Worm (Caenorhabditis elegans) whole organism, mixed stage, embryonic: Measurements from ENCODE around the gene R01H10.4.
A peak's percentile ranks its signal among the peaks of the same experiment; 100 is the strongest.

ENCODE experiments used
- M03D4.4 ChIP-seq: sonication (generic microtip); optimal IDR thresholded peaks from 2 replicates; lab custom pipeline; 2017; ENCODE audit warnings: mild to moderate bottlenecking, missing genetic modification characterization, missing compliant biosample characterization
- bed-3 ChIP-seq: fragments of 200-800 bp; sonication (Bioruptor generic); optimal IDR thresholded peaks from 3 replicates; lab custom pipeline; 2018; ENCODE audit warnings: mild to moderate bottlenecking, missing genetic modification characterization, moderate library complexity, missing compliant biosample characterization
- blmp-1 ChIP-seq: fragments of 150-350 bp; optimal IDR thresholded peaks from 2 replicates; lab custom pipeline; 2014; ENCODE audit warnings: missing biosample characterization, missing genetic modification characterization
- ceh-43 ChIP-seq: fragments of 200-800 bp; sonication (Bioruptor generic); optimal IDR thresholded peaks from 2 replicates; lab custom pipeline; 2018; ENCODE audit warnings: mild to moderate bottlenecking, missing genetic modification characterization, moderate library complexity, missing compliant biosample characterization
- ceh-83 ChIP-seq: fragments of 200-800 bp; sonication (Bioruptor generic); optimal IDR thresholded peaks from 2 replicates; lab custom pipeline; 2018; ENCODE audit warnings: mild to moderate bottlenecking, missing genetic modification characterization, missing compliant biosample characterization
- ces-1 ChIP-seq: fragments of 150-350 bp; optimal IDR thresholded peaks from 2 replicates; lab custom pipeline; 2014; ENCODE audit warnings: missing biosample characterization, missing genetic modification reagents, missing genetic modification characterization
- cnd-1 ChIP-seq: fragments of 200-800 bp; sonication (Bioruptor generic); optimal IDR thresholded peaks from 2 replicates; lab custom pipeline; 2018; ENCODE audit warnings: mild to moderate bottlenecking, missing genetic modification characterization, missing compliant biosample characterization
- drap-1 ChIP-seq: fragments of 200-800 bp; sonication (Bioruptor generic); optimal IDR thresholded peaks from 3 replicates; lab custom pipeline; 2018; ENCODE audit warnings: mild to moderate bottlenecking, missing genetic modification characterization, missing compliant biosample characterization
- elt-1 ChIP-seq: sonication (generic microtip); optimal IDR thresholded peaks from 2 replicates; lab custom pipeline; 2017; ENCODE audit warnings: missing genetic modification characterization, mild to moderate bottlenecking, missing compliant biosample characterization, antibody characterized with exemption, moderate library complexity, borderline replicate concordance; ENCODE audit not compliant: insufficient read depth
- elt-3 ChIP-seq: fragments of 150-350 bp; optimal IDR thresholded peaks from 2 replicates; lab custom pipeline; 2014; ENCODE audit warnings: missing biosample characterization, missing genetic modification characterization
- flh-1 ChIP-seq: fragments of 200-800 bp; sonication (Bioruptor generic); optimal IDR thresholded peaks from 2 replicates; lab custom pipeline; 2018; ENCODE audit warnings: mild to moderate bottlenecking, missing genetic modification characterization, moderate library complexity, missing compliant biosample characterization
- ham-2 ChIP-seq: fragments of 200-800 bp; sonication (Bioruptor generic); optimal IDR thresholded peaks from 2 replicates; lab custom pipeline; 2018; ENCODE audit warnings: mild to moderate bottlenecking, missing genetic modification characterization, missing compliant biosample characterization
- hlh-1 ChIP-seq: fragments of 150-350 bp; optimal IDR thresholded peaks from 2 replicates; lab custom pipeline; 2014; ENCODE audit warnings: missing biosample characterization, missing genetic modification reagents, missing genetic modification characterization
- lin-13 ChIP-seq: fragments of 150-350 bp; optimal IDR thresholded peaks from 2 replicates; lab custom pipeline; 2014; ENCODE audit warnings: missing biosample characterization, missing genetic modification characterization
- lsy-2 ChIP-seq: fragments of 150-350 bp; optimal IDR thresholded peaks from 2 replicates; lab custom pipeline; 2014; ENCODE audit warnings: missing biosample characterization, missing genetic modification characterization
- mab-5 ChIP-seq: fragments of 150-350 bp; optimal IDR thresholded peaks from 2 replicates; lab custom pipeline; 2014; ENCODE audit warnings: missing biosample characterization, missing genetic modification characterization
- mep-1 ChIP-seq: fragments of 150-350 bp; optimal IDR thresholded peaks from 2 replicates; lab custom pipeline; 2017; ENCODE audit warnings: missing biosample characterization, missing genetic modification reagents, missing genetic modification characterization, inconsistent platforms
- mls-2 ChIP-seq: sonication (generic microtip); optimal IDR thresholded peaks from 2 replicates; lab custom pipeline; 2016; ENCODE audit warnings: mild to moderate bottlenecking, missing genetic modification characterization, moderate library complexity, missing compliant biosample characterization
- nhr-237 ChIP-seq: fragments of 150-350 bp; optimal IDR thresholded peaks from 2 replicates; lab custom pipeline; 2014; ENCODE audit warnings: missing biosample characterization, missing genetic modification characterization
- nhr-28 ChIP-seq: fragments of 150-350 bp; optimal IDR thresholded peaks from 2 replicates; lab custom pipeline; 2014; ENCODE audit warnings: missing biosample characterization, missing genetic modification characterization
- nhr-76 ChIP-seq: sonication (generic microtip); optimal IDR thresholded peaks from 2 replicates; lab custom pipeline; 2017; ENCODE audit warnings: missing biosample characterization, missing genetic modification characterization
- pha-4 ChIP-seq: fragments of 150-350 bp; optimal IDR thresholded peaks from 2 replicates; lab custom pipeline; 2018; ENCODE audit warnings: missing biosample characterization, missing genetic modification reagents, missing genetic modification characterization
- sem-2 ChIP-seq: fragments of 200-800 bp; sonication (Bioruptor generic); optimal IDR thresholded peaks from 2 replicates; lab custom pipeline; 2018; ENCODE audit warnings: mild to moderate bottlenecking, missing genetic modification characterization, missing compliant biosample characterization
- snpc-4 ChIP-seq: fragments of 150-350 bp; optimal IDR thresholded peaks from 2 replicates; lab custom pipeline; 2014; ENCODE audit warnings: missing biosample characterization, missing genetic modification characterization
- sptf-1 ChIP-seq: sonication (generic microtip); optimal IDR thresholded peaks from 2 replicates; lab custom pipeline; 2017; ENCODE audit warnings: mild to moderate bottlenecking, missing genetic modification characterization, moderate library complexity, missing compliant biosample characterization
- tbx-8 ChIP-seq: fragments of 200-800 bp; sonication (Bioruptor generic); optimal IDR thresholded peaks from 2 replicates; lab custom pipeline; 2018; ENCODE audit warnings: mild to moderate bottlenecking, missing genetic modification characterization, moderate library complexity, missing compliant biosample characterization
- unc-120 ChIP-seq: sonication (generic microtip); optimal IDR thresholded peaks from 2 replicates; lab custom pipeline; 2017; ENCODE audit warnings: missing genetic modification characterization, missing compliant biosample characterization; ENCODE audit not compliant: poor library complexity, severe bottlenecking
- unc-62 ChIP-seq: fragments of 150-350 bp; optimal IDR thresholded peaks from 2 replicates; lab custom pipeline; 2014; ENCODE audit warnings: missing biosample characterization, missing genetic modification reagents, missing genetic modification characterization
- zip-8 ChIP-seq: fragments of 150-350 bp; optimal IDR thresholded peaks from 2 replicates; lab custom pipeline; 2014; ENCODE audit warnings: missing biosample characterization, missing genetic modification characterization
- ztf-11 ChIP-seq: fragments of 150-350 bp; optimal IDR thresholded peaks from 2 replicates; lab custom pipeline; 2014; ENCODE audit warnings: missing biosample characterization, missing genetic modification characterization

The R01H10.4 gene

ce11 chrIII:10241332-10241829, 13.2 kb upstream of the R01H10.4 start:
- TF ChIP-seq elt-3 (no peak), ceh-43 (GFP tag; lab: Kevin White, UChicago) (no peak), snpc-4 (no peak), nhr-237 (tag; lab: Kevin White, UChicago) (no peak), ztf-11 (tag; lab: Kevin White, UChicago) (no peak)

DNA sequence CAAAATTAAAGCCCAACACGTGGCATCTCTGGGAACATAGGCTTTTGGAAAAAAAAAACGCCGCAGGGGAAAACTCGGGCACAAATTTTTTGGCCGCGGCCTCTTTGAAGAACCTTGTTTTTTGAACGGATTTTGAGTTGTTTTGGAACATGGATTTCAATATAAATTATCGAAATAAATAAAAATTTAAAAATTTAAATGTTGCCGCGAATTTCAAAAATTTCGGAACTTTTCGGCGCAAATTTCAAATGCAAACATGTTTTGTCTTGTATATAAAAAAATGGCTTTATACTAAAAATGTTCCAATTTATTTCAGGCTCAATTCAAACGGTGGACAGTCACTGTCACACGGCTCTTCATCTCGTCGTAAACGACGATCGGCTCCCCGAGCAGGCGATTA, 10.6 kb upstream of the R01H10.4 start:
- TF ChIP-seq mep-1 (no peak), flh-1 (GFP tag; lab: Kevin White, UChicago) (no peak), drap-1 (no peak), tbx-8 (no peak), elt-3 (no peak), bed-3 (GFP tag; lab: Kevin White, UChicago) (no peak), unc-120 (no peak), nhr-28 (tag; lab: Kevin White, UChicago) (no peak), ces-1 (GFP tag; lab: Kevin White, UChicago) (no peak), blmp-1 (tag; lab: Kevin White, UChicago) (no peak), nhr-237 (tag; lab: Kevin White, UChicago) (no peak), elt-1 (no peak), hlh-1 (tag; lab: Kevin White, UChicago) (no peak), mls-2 (tag; lab: Kevin White, UChicago) (no peak), sptf-1 (tag; lab: Kevin White, UChicago) (no peak), zip-8 (tag; lab: Kevin White, UChicago) (no peak), ceh-43 (GFP tag; lab: Kevin White, UChicago) (no peak), cnd-1 (no peak), sem-2 (GFP tag; lab: Kevin White, UChicago) (no peak)

DNA sequence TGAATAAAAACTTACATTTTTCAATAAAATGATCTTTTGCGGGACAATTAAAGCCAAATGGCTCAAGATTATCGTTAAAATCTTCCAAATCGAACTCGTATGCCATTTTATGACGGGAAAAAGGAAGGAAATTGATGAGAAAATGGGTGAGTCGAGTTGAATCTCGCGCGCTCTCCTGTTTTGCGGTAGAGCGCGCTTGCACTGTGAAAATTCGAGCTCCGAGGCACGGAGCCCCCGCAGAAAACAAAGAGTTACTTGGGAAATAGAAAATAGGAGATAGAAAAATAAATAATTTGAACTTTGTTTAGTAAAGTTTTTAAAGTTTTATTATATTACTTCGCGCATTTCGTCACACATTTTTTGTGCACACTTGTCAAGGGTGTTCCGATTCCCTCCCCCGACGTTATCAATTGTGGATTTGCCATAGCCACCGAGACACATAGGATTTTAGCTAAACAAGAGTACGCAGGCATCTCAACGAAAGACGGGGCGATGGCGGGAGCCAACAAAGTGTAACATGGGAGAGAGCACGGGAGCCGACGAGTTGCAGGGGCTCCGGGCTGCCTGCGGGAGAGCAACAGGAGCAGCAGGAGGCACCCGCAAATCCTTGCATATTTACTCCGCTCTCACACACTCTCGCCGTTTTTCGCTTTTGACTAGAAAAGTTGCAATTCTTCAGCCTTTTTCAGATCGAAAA, 6.0 kb upstream of the R01H10.4 start, which contains the start of the genes div-1 and cor-1:
TSS of gene div-1 (minus strand) at position 119 of the 697 bp plus-strand sequence.
TSS of gene cor-1 (plus strand) at position 671 of the 697 bp plus-strand sequence.
- TF ChIP-seq nhr-28 (tag; lab: Kevin White, UChicago), result no peak
- peak; percentile 39 for TF ChIP-seq lsy-2 (tag; lab: Kevin White, UChicago)
- TF ChIP-seq unc-120, result peak; percentile 60
- TF ChIP-seq ztf-11 (tag; lab: Kevin White, UChicago), result no peak
- TF ChIP-seq tbx-8, result no peak
- peak; percentile 29 for TF ChIP-seq hlh-1 (tag; lab: Kevin White, UChicago)
- peak; percentile 69 for TF ChIP-seq mep-1
- TF ChIP-seq nhr-237 (tag; lab: Kevin White, UChicago), result peak; percentile 66

DNA sequence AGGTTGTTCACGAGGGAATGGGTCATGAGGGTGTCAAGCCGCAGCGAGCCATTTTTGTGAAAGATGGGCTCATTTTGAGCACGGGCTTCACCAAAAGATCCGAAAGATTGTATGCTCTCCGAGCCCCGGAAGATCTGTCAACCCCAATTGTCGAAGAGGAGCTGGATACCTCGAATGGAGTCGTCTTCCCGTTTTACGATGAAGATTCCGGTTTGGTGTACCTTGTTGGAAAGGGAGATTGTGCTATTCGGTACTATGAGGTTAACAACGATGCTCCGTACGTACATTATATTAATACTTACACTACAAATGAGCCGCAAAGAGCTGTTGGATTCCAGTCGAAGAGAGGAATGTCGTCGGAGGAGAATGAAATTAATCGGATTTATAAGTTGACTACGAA, 3.5 kb upstream of the R01H10.4 start:
- TF ChIP-seq nhr-28 (tag; lab: Kevin White, UChicago) (no peak), mab-5 (no peak), sptf-1 (tag; lab: Kevin White, UChicago) (no peak), elt-3 (no peak)

DNA sequence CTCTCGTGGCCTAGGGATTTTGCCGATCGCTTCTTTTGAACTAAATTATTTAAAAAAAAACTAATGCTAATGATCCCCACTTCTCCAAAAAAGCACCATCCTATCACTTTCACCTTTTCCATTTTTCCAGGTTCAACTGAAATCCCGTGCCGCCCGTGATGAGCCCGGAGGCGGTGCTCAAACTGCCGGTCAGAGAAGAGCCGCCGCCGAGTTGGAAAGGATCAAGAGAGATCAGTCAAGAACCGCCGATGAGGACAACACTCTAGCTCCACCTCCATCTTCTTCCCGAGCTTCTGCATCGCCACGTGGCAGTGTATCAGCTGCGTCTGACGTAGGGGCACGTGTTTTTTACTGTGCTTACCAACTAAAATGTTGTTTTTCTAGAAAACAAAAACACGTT, 1.3 kb upstream of the R01H10.4 start:
- TF ChIP-seq flh-1 (GFP tag; lab: Kevin White, UChicago), result no peak
- TF ChIP-seq hlh-1 (tag; lab: Kevin White, UChicago), result no peak
- TF ChIP-seq sptf-1 (tag; lab: Kevin White, UChicago), result no peak
- TF ChIP-seq snpc-4, result no peak
- TF ChIP-seq drap-1, result no peak
- no peak for TF ChIP-seq cnd-1
- TF ChIP-seq pha-4 (tag; lab: Kevin White, UChicago), result no peak
- no peak for TF ChIP-seq nhr-76 (tag; lab: Kevin White, UChicago)
- TF ChIP-seq nhr-237 (tag; lab: Kevin White, UChicago), result no peak

- TF ChIP-seq blmp-1 (tag; lab: Kevin White, UChicago) (no peak), flh-1 (GFP tag; lab: Kevin White, UChicago) (no peak), lsy-2 (tag; lab: Kevin White, UChicago) (no peak), snpc-4 (no peak), mab-5 (no peak), ceh-83 (no peak), M03D4.4 (tag; lab: Kevin White, UChicago) (no peak), zip-8 (tag; lab: Kevin White, UChicago) (no peak), elt-1 (no peak), ham-2 (GFP tag; lab: Kevin White, UChicago) (no peak), unc-62 (GFP tag; lab: Kevin White, UChicago) (no peak), unc-120 (no peak), nhr-28 (tag; lab: Kevin White, UChicago) (no peak), lin-13 (tag; lab: Kevin White, UChicago) (no peak)
Measured at ce11 chrIII:10258641-10259040, 4.0 kb downstream of the R01H10.4 start, which contains the start of gene rip-1. rip-1 (minus strand) TSS chrIII:10258741.
